Fruit fly (Drosophila melanogaster): ENCODE results near the gene CG8750.

- TF ChIP-seq mam (GFP tag; optimal IDR thresholded peaks at IDR 0.05) (no peak), hkb (optimal IDR thresholded peaks at IDR 0.05) (no peak), hkb (GFP tag; IDR thresholded peaks at IDR 0.05) (no peak)
Observed at dm6 chr3L:13881555-13881954, 38.7 kb upstream of the CG8750 start.

Measured in whole organism, embryonic.